Worm (Caenorhabditis elegans): ENCODE data around the gene sas-6.

Gene sas-6

DNA sequence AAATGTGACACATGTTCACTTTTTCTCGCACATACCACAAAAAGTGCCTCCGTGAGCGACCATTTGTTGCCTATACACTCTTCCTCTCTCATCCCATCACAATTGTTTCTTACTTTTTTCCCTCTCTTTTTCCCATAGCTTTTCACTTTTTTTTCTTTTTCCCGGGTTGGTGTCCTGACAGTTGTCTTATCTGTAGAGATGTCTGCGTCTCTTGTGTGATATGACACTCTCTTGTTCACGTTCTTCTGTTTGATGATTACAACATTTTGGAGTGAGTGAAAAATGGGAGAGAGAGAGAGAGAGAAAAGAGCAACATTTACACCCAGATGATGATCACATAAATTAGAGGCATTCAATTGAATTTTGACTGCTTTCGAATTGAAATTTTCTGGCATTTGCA, 37.8 kb upstream of the sas-6 start:
- TF ChIP-seq unc-120 (tag; optimal IDR thresholded peaks at IDR 0.05; ENCODE audit: poor library complexity, severe bottlenecking) (peak; percentile 98), ceh-83 (GFP tag; optimal IDR thresholded peaks at IDR 0.05) (no peak), mab-5 (tag; optimal IDR thresholded peaks at IDR 0.05) (peak; percentile 71), hlh-1 (tag; optimal IDR thresholded peaks at IDR 0.05) (peak; percentile 100), unc-62 (GFP tag; optimal IDR thresholded peaks at IDR 0.05) (peak; percentile 92), blmp-1 (tag; optimal IDR thresholded peaks at IDR 0.05) (peak; percentile 14)

DNA sequence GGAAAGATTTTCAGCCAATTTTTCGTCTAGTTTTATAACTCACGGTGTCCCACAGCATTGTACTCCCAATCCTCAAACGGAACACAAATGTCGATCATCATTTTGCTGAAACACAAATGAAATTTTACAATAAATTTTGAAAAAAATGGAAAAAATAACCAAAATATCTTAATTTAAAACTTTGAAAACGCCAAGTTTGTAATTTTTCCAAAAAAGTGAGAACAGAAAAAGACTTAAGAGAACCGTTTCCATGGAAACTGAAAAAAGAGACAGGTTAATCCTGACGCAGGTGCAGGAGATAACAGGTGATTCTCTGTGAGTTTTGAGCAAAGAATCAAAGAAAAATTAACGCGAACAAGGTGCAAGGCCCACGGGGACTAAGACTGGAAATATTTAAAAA, 32.3 kb upstream of the sas-6 start, which contains the start of gene Y45F10D.15:
TSS of gene Y45F10D.15 (minus strand) at position 101 of the 400 bp plus-strand sequence.
- TF ChIP-seq sem-2 (GFP tag; optimal IDR thresholded peaks at IDR 0.05) (no peak), mab-5 (tag; optimal IDR thresholded peaks at IDR 0.05) (no peak), sptf-1 (tag; optimal IDR thresholded peaks at IDR 0.05) (no peak), blmp-1 (tag; optimal IDR thresholded peaks at IDR 0.05) (no peak), ces-1 (GFP tag; optimal IDR thresholded peaks at IDR 0.05) (no peak), unc-62 (GFP tag; optimal IDR thresholded peaks at IDR 0.05) (no peak), elt-1 (tag; optimal IDR thresholded peaks at IDR 0.05; ENCODE audit: borderline replicate concordance, insufficient read depth) (no peak), M03D4.4 (tag; optimal IDR thresholded peaks at IDR 0.05) (no peak), ztf-11 (tag; optimal IDR thresholded peaks at IDR 0.05) (no peak), unc-39 (tag; optimal IDR thresholded peaks at IDR 0.05) (no peak), lsy-2 (tag; optimal IDR thresholded peaks at IDR 0.05) (no peak), lin-13 (tag; optimal IDR thresholded peaks at IDR 0.05) (no peak), ham-2 (GFP tag; optimal IDR thresholded peaks at IDR 0.05) (no peak), nhr-237 (tag; optimal IDR thresholded peaks at IDR 0.05) (no peak), zip-8 (tag; optimal IDR thresholded peaks at IDR 0.05) (no peak), mls-2 (tag; optimal IDR thresholded peaks at IDR 0.05) (no peak)

DNA sequence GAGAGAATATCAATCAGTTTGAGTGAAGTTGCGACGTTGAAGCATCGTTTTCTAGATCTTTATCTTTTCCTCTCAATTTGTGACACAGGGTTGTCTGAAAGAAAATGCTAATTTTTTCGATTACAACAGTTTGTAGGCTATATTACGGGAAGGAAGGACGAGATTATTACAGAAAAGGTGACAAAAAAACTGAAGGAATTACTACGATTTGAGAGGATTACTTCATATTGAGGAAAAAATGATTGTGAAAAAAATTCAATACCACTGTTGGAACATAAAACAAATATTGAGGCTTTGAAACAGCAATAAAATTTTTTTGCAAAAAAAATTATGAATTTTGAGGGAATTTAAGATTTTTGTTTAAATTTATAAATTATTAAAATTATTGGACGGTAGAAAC, 19.2 kb upstream of the sas-6 start, which contains the start of gene Y45F10D.14:
TSS of gene Y45F10D.14 (minus strand) at position 101 of the 400 bp plus-strand sequence.
- TF ChIP-seq lin-32 (GFP tag; optimal IDR thresholded peaks at IDR 0.05) (no peak), lsy-2 (tag; optimal IDR thresholded peaks at IDR 0.05) (no peak), elt-3 (tag; optimal IDR thresholded peaks at IDR 0.05) (no peak), mab-5 (tag; optimal IDR thresholded peaks at IDR 0.05) (no peak), elt-1 (tag; optimal IDR thresholded peaks at IDR 0.05; ENCODE audit: borderline replicate concordance, insufficient read depth) (no peak), nhr-12 (tag; optimal IDR thresholded peaks at IDR 0.05) (no peak), flh-1 (GFP tag; optimal IDR thresholded peaks at IDR 0.05) (no peak), ham-2 (GFP tag; optimal IDR thresholded peaks at IDR 0.05) (no peak), mep-1 (tag; optimal IDR thresholded peaks at IDR 0.05) (no peak), ces-1 (GFP tag; optimal IDR thresholded peaks at IDR 0.05) (no peak), nhr-237 (tag; optimal IDR thresholded peaks at IDR 0.05) (no peak), nhr-76 (tag; optimal IDR thresholded peaks at IDR 0.05) (no peak), snpc-4 (tag; optimal IDR thresholded peaks at IDR 0.05) (no peak), bed-3 (GFP tag; optimal IDR thresholded peaks at IDR 0.05) (no peak), nhr-2 (tag; optimal IDR thresholded peaks at IDR 0.05) (no peak)

DNA sequence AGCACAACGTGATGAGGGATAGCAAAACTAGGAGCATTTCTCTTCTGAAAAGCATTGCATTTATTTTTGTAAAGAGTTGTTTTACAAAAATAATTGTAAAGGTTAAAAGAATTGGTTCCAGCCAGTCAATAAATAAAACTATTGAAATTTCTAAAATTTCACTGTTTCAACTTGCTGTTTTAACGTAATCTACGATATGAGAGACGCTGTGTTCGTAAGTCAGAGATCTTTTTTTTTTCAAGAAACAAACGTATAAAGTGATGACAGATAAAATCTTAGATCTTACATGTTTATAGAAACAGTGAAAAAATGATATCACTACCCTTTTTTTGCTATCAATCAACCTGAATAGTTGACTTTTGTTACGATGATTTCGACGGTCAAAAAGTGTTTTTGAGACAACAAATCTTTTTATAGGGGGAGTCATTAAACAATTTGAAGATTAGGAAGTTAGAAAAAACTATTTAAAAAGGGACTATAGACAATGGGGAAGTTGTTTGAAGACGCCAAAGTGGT, 9.4 kb upstream of the sas-6 start, which contains the start of gene Y45F10D.6:
TSS of gene Y45F10D.6 (minus strand) at position 51 of the 516 bp plus-strand sequence.
- no peak for TF ChIP-seq ceh-39 (tag; optimal IDR thresholded peaks at IDR 0.05)
- no peak for TF ChIP-seq nhr-12 (tag; optimal IDR thresholded peaks at IDR 0.05)
- no peak for TF ChIP-seq bed-3 (GFP tag; optimal IDR thresholded peaks at IDR 0.05)
- no peak for TF ChIP-seq nhr-28 (tag; optimal IDR thresholded peaks at IDR 0.05)
- TF ChIP-seq unc-120 (tag; optimal IDR thresholded peaks at IDR 0.05; ENCODE audit: poor library complexity, severe bottlenecking): no peak
- no peak for TF ChIP-seq nhr-237 (tag; optimal IDR thresholded peaks at IDR 0.05)
- no peak for TF ChIP-seq sptf-1 (tag; optimal IDR thresholded peaks at IDR 0.05)
- TF ChIP-seq pha-4 (tag; optimal IDR thresholded peaks at IDR 0.05): no peak
- no peak for TF ChIP-seq unc-62 (GFP tag; optimal IDR thresholded peaks at IDR 0.05)
- no peak for TF ChIP-seq mls-2 (tag; optimal IDR thresholded peaks at IDR 0.05)
- no peak for TF ChIP-seq nhr-76 (tag; optimal IDR thresholded peaks at IDR 0.05)
- no peak for TF ChIP-seq sem-2 (GFP tag; optimal IDR thresholded peaks at IDR 0.05)
- no peak for TF ChIP-seq elt-3 (tag; optimal IDR thresholded peaks at IDR 0.05)
- no peak for TF ChIP-seq flh-1 (GFP tag; optimal IDR thresholded peaks at IDR 0.05)
- TF ChIP-seq drap-1 (GFP tag; optimal IDR thresholded peaks at IDR 0.05): no peak
- no peak for TF ChIP-seq mep-1 (tag; optimal IDR thresholded peaks at IDR 0.05)
- TF ChIP-seq zip-8 (tag; optimal IDR thresholded peaks at IDR 0.05): no peak

All from whole organism, mixed stage, embryonic.